Worm (Caenorhabditis elegans) whole organism, L3 larva: Measurements from ENCODE around the gene ttb-1.

Experiments used
- R02D3.7 ChIP-seq: fragments of 150-350 bp; optimal IDR thresholded peaks from 2 replicates; lab custom pipeline; 2014; ENCODE audit warnings: missing biosample characterization, missing genetic modification characterization
- ZK546.5 ChIP-seq: sonication (generic microtip); optimal IDR thresholded peaks from 2 replicates; lab custom pipeline; 2017; ENCODE audit warnings: missing biosample characterization, missing genetic modification characterization
- aly-2 ChIP-seq: fragments of 150-350 bp; optimal IDR thresholded peaks from 2 replicates; lab custom pipeline; 2014; ENCODE audit warnings: missing biosample characterization, missing genetic modification characterization
- ama-1 ChIP-seq: fragments of 150-350 bp; optimal IDR thresholded peaks from 2 replicates; lab custom pipeline; 2018
- ceh-82 ChIP-seq: fragments of 150-350 bp; optimal IDR thresholded peaks from 2 replicates; lab custom pipeline; 2014; ENCODE audit warnings: missing biosample characterization, missing genetic modification characterization
- ceh-9 ChIP-seq: sonication (generic microtip); optimal IDR thresholded peaks from 2 replicates; lab custom pipeline; 2018; ENCODE audit warnings: missing biosample characterization, missing genetic modification characterization
- daf-12 ChIP-seq: fragments of 150-350 bp; optimal IDR thresholded peaks from 2 replicates; lab custom pipeline; 2014; ENCODE audit warnings: missing biosample characterization, missing genetic modification reagents, missing genetic modification characterization
- egl-27 ChIP-seq: sonication (generic microtip); optimal IDR thresholded peaks from 4 replicates; lab custom pipeline; 2017; ENCODE audit warnings: missing biosample characterization, missing genetic modification reagents, missing genetic modification characterization
- egl-5 ChIP-seq: fragments of 150-350 bp; optimal IDR thresholded peaks from 2 replicates; lab custom pipeline; 2017; ENCODE audit warnings: missing biosample characterization, missing genetic modification reagents, missing genetic modification characterization, inconsistent platforms
- elt-1 ChIP-seq: fragments of 150-350 bp; optimal IDR thresholded peaks from 2 replicates; lab custom pipeline; 2014; ENCODE audit warnings: missing biosample characterization, missing genetic modification characterization
- elt-2 ChIP-seq: sonication (generic microtip); optimal IDR thresholded peaks from 2 replicates; lab custom pipeline; 2016; ENCODE audit warnings: missing genetic modification reagents, mild to moderate bottlenecking, missing genetic modification characterization, missing compliant biosample characterization
- elt-3 ChIP-seq, 3 experiments: fragments of 150-350 bp in 1 of 3; sonication (generic microtip) in 2 of 3; optimal IDR thresholded peaks; 2 replicates in 2 of 3; 4 replicates in 1 of 3; lab custom pipeline; 2014 to 2017; ENCODE audit warnings: missing biosample characterization in 3 of 3, missing genetic modification characterization in 3 of 3
- fos-1 ChIP-seq: fragments of 150-350 bp; optimal IDR thresholded peaks from 2 replicates; lab custom pipeline; 2014; ENCODE audit warnings: missing biosample characterization, missing genetic modification characterization
- hmg-11 ChIP-seq: sonication (generic microtip); optimal IDR thresholded peaks from 2 replicates; lab custom pipeline; 2016; ENCODE audit warnings: missing genetic modification characterization, missing compliant biosample characterization
- jun-1 ChIP-seq: fragments of 150-350 bp; optimal IDR thresholded peaks from 2 replicates; lab custom pipeline; 2014; ENCODE audit warnings: missing biosample characterization, missing genetic modification reagents, missing genetic modification characterization
- lin-15B ChIP-seq: fragments of 150-350 bp; optimal IDR thresholded peaks from 2 replicates; lab custom pipeline; 2014; ENCODE audit warnings: missing biosample characterization, missing genetic modification characterization
- lin-39 ChIP-seq: fragments of 150-350 bp; optimal IDR thresholded peaks from 2 replicates; lab custom pipeline; 2018; ENCODE audit warnings: missing biosample characterization, missing genetic modification reagents, missing genetic modification characterization
- mdl-1 ChIP-seq: fragments of 150-350 bp; optimal IDR thresholded peaks from 2 replicates; lab custom pipeline; 2014; ENCODE audit warnings: missing biosample characterization, missing genetic modification characterization
- mml-1 ChIP-seq: fragments of 150-350 bp; sonication (generic microtip); optimal IDR thresholded peaks from 3 replicates; lab custom pipeline; 2014; ENCODE audit warnings: missing biosample characterization, missing genetic modification characterization
- nfya-1 ChIP-seq: sonication (generic microtip); optimal IDR thresholded peaks from 2 replicates; lab custom pipeline; 2017; ENCODE audit warnings: missing genetic modification characterization, mild to moderate bottlenecking, missing compliant biosample characterization, antibody characterized with exemption, moderate library complexity; ENCODE audit not compliant: insufficient read depth
- nhr-11 ChIP-seq: fragments of 150-350 bp; optimal IDR thresholded peaks from 2 replicates; lab custom pipeline; 2014; ENCODE audit warnings: missing biosample characterization, missing genetic modification characterization
- nhr-12 ChIP-seq: fragments of 150-350 bp; optimal IDR thresholded peaks from 2 replicates; lab custom pipeline; 2014; ENCODE audit warnings: missing biosample characterization, missing genetic modification characterization
- nhr-237 ChIP-seq: fragments of 150-350 bp; optimal IDR thresholded peaks from 2 replicates; lab custom pipeline; 2014; ENCODE audit warnings: missing biosample characterization, missing genetic modification characterization
- nhr-25 ChIP-seq: sonication (generic microtip); optimal IDR thresholded peaks from 2 replicates; lab custom pipeline; 2017; ENCODE audit warnings: missing biosample characterization, missing genetic modification characterization
- nhr-28 ChIP-seq: fragments of 150-350 bp; optimal IDR thresholded peaks from 2 replicates; lab custom pipeline; 2014; ENCODE audit warnings: missing biosample characterization, missing genetic modification characterization
- nhr-43 ChIP-seq: sonication (generic microtip); optimal IDR thresholded peaks from 2 replicates; lab custom pipeline; 2016; ENCODE audit warnings: mild to moderate bottlenecking, missing genetic modification characterization, missing compliant biosample characterization; ENCODE audit not compliant: poor library complexity, severe bottlenecking
- nhr-67 ChIP-seq: fragments of 150-350 bp; optimal IDR thresholded peaks from 2 replicates; lab custom pipeline; 2014; ENCODE audit warnings: missing biosample characterization, missing genetic modification characterization
- nhr-76 ChIP-seq: fragments of 150-350 bp; sonication (generic microtip); optimal IDR thresholded peaks from 5 replicates; lab custom pipeline; 2014; ENCODE audit warnings: missing biosample characterization, missing genetic modification characterization
- nhr-77 ChIP-seq: fragments of 150-350 bp; optimal IDR thresholded peaks from 2 replicates; lab custom pipeline; 2014; ENCODE audit warnings: missing biosample characterization, missing genetic modification characterization
- pqm-1 ChIP-seq: fragments of 150-350 bp; optimal IDR thresholded peaks from 2 replicates; lab custom pipeline; 2017; ENCODE audit warnings: missing biosample characterization, missing genetic modification characterization, inconsistent platforms
- sea-2 ChIP-seq: fragments of 150-350 bp; sonication (generic microtip); optimal IDR thresholded peaks from 4 replicates; lab custom pipeline; 2014; ENCODE audit warnings: missing biosample characterization, missing genetic modification reagents, missing genetic modification characterization
- skn-1 ChIP-seq: fragments of 150-350 bp; optimal IDR thresholded peaks from 2 replicates; lab custom pipeline; 2014; ENCODE audit warnings: missing biosample characterization, missing genetic modification characterization
- snpc-4 ChIP-seq: fragments of 150-350 bp; optimal IDR thresholded peaks from 2 replicates; lab custom pipeline; 2014; ENCODE audit warnings: missing biosample characterization, missing genetic modification characterization
- unc-39 ChIP-seq: sonication (generic microtip); optimal IDR thresholded peaks from 4 replicates; lab custom pipeline; 2017; ENCODE audit warnings: missing biosample characterization, missing genetic modification characterization
- unc-62 ChIP-seq: fragments of 150-350 bp; sonication (generic microtip); optimal IDR thresholded peaks from 4 replicates; lab custom pipeline; 2014; ENCODE audit warnings: missing biosample characterization, missing genetic modification reagents, missing genetic modification characterization
- zag-1 ChIP-seq: fragments of 150-350 bp; optimal IDR thresholded peaks from 2 replicates; lab custom pipeline; 2014; ENCODE audit warnings: missing biosample characterization, missing genetic modification characterization
- ztf-4 ChIP-seq: fragments of 150-350 bp; optimal IDR thresholded peaks from 2 replicates; lab custom pipeline; 2014; ENCODE audit warnings: missing biosample characterization, missing genetic modification characterization

Gene ttb-1

ce11 chrV:130186-130585 is 26.4 kb upstream of the ttb-1 start:
- TF ChIP-seq elt-3 (tag; optimal IDR thresholded peaks at IDR 0.05; lab: Kevin White, UChicago) (no peak), nhr-67 (tag; lab: Kevin White, UChicago) (no peak), nhr-28 (tag; lab: Kevin White, UChicago) (no peak), egl-5 (tag; lab: Kevin White, UChicago) (no peak), ZK546.5 (tag; lab: Kevin White, UChicago) (no peak), unc-62 (no peak), skn-1 (tag; lab: Kevin White, UChicago) (no peak), ceh-82 (tag; lab: Kevin White, UChicago) (no peak)
- TF ChIP-seq, all 47 proteins: peak for 0

DNA sequence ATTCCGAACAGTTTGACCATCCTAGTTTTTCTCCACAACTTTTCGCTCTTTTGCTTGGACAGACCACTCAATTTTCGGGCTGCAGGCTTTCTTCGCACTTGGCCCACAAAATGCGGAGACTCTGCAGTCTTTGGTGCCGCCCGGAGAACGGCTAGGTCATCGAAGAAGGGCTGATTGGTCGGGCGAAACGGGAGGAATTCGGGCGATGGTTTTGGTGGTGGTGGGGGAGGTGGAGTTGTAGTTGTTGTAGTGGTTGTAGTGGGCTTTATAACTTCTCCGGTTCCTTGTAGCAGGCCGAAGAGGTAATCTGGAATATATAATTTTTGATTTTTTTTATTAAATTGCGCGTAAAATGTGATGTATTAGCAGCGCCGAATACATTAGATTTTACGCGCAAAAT is 19.0 kb upstream of the ttb-1 start:
- TF ChIP-seq lin-39 (tag; lab: Kevin White, UChicago), result no peak
- TF ChIP-seq pqm-1, result no peak
- no peak for TF ChIP-seq unc-62
- no peak for TF ChIP-seq nhr-77
- no peak for TF ChIP-seq skn-1 (tag; lab: Kevin White, UChicago)
- TF ChIP-seq R02D3.7 (tag; lab: Kevin White, UChicago), result no peak
- no peak for TF ChIP-seq jun-1
- TF ChIP-seq nhr-76, result no peak
- no peak for TF ChIP-seq elt-2 (tag; lab: Kevin White, UChicago)
- no peak for TF ChIP-seq lin-15B (tag; lab: Kevin White, UChicago)
- no peak for TF ChIP-seq egl-27 (tag; lab: Kevin White, UChicago)
- no peak for TF ChIP-seq elt-1 (tag; lab: Kevin White, UChicago)

DNA sequence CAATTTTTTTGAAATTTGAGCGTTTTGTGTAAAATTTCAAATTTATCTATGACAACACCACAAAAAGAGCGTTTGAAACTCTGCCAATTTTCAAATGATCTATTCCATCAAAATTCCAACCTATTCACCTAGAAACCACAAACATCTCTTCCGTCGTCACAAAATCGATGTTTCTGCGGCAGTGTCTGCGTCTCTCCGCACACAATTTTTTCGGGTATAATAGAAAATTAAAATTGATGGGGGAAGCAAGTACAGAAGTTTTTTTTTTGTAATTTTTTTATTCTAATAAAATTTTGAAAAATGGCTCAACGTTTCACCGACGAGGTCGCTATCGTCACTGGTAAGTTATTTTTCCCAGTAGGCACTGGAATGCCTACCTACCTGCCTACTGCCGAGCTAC is 18.0 kb upstream of the ttb-1 start, which contains the start of gene W03F9.9:
Gene W03F9.9, plus strand, starts transcription at position 301 of the 400 bp plus-strand sequence.
- TF ChIP-seq jun-1, result no peak
- TF ChIP-seq egl-27 (tag; lab: Kevin White, UChicago), result no peak
- TF ChIP-seq fos-1, result no peak
- no peak for TF ChIP-seq R02D3.7 (tag; lab: Kevin White, UChicago)
- TF ChIP-seq unc-39, result no peak
- no peak for TF ChIP-seq mdl-1

DNA sequence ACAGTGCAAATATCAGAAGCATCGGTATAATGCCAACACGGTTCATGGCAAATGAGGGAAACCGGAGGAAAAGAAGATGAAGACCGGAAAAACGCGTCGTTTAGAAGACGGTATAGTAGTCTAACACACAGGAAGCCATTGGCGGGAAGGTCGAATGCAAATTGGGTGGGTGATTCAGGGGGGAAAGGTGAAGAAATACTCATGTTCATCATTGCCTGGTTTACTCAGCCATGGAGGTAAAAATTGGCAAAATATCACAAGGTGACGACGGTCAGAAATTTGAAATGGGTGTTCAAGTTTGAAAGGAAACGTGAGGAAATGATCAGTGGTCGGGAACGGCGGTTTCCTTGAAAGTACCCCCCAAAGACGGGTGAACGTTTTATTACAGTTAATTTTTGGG is 15.4 kb upstream of the ttb-1 start, which contains the start of gene W03F9.11:
Gene W03F9.11, minus strand, starts transcription at position 101 of the 400 bp plus-strand sequence.
- TF ChIP-seq R02D3.7 (tag; lab: Kevin White, UChicago), result no peak
- TF ChIP-seq skn-1 (tag; lab: Kevin White, UChicago), result no peak
- no peak for TF ChIP-seq nhr-77
- TF ChIP-seq aly-2 (tag; lab: Kevin White, UChicago), result no peak
- TF ChIP-seq zag-1 (tag; lab: Kevin White, UChicago), result no peak
- TF ChIP-seq ceh-82 (tag; lab: Kevin White, UChicago), result no peak
- TF ChIP-seq sea-2 (GFP tag; lab: Kevin White, UChicago), result no peak
- TF ChIP-seq ZK546.5 (tag; lab: Kevin White, UChicago), result no peak
- TF ChIP-seq, all 47 proteins: peak for 0

DNA sequence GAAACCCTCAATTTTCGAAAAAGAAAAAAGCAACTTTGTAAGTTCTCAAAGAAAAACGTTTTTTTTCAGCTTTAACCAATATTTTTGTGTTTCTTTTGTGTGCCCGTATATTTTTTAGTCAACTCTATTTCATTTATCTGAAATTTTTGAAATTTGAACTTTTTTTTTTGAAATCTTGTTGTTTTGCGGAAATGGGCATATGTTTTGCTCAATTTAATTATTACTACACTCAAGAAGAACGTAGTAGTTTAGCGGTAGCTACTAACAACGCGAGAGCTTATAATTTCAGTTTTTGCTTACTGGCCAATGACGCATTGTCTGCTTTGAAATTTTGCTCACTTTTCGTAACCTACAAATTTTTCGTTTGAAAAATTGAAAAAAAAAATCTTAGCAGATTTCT is 11.8 kb upstream of the ttb-1 start, which contains the start of gene srh-82:
Gene srh-82, plus strand, starts transcription at position 301 of the 400 bp plus-strand sequence.
- TF ChIP-seq nhr-28 (tag; lab: Kevin White, UChicago) (no peak), snpc-4 (tag; lab: Kevin White, UChicago) (no peak), jun-1 (no peak), zag-1 (tag; lab: Kevin White, UChicago) (no peak), egl-5 (tag; lab: Kevin White, UChicago) (no peak), nhr-237 (no peak), unc-39 (no peak), mml-1 (tag; lab: Kevin White, UChicago) (no peak), nfya-1 (tag; lab: Kevin White, UChicago) (no peak), daf-12 (no peak), ceh-9 (tag; lab: Kevin White, UChicago) (no peak), nhr-43 (tag; lab: Kevin White, UChicago) (no peak)

DNA sequence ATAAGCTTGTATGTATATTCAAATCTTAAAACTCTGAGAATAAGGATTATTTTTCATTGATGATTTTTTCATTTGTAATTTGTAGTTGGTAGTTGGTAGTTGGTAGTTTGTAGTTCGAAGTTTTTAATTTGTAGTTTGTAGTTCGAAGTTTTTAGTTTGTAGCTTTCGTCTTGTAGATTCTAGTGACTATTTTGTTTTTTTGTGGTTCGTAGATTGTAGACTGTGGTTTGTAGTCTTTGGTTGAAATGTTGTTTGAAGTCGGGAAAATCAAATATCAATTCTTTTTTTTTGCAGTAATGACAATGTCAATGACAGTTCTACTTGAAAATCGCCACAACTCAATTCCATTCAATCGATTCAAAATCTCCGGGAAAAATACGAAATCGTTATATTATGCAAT is 10.9 kb upstream of the ttb-1 start:
- TF ChIP-seq nhr-28 (tag; lab: Kevin White, UChicago) (no peak), jun-1 (no peak), ztf-4 (tag; lab: Kevin White, UChicago) (no peak), hmg-11 (tag; lab: Kevin White, UChicago) (no peak), nhr-237 (no peak), R02D3.7 (tag; lab: Kevin White, UChicago) (no peak), nhr-43 (tag; lab: Kevin White, UChicago) (no peak), ceh-82 (tag; lab: Kevin White, UChicago) (no peak), nhr-12 (tag; lab: Kevin White, UChicago) (no peak), nhr-11 (no peak), sea-2 (GFP tag; lab: Kevin White, UChicago) (no peak), nhr-25 (tag; lab: Kevin White, UChicago) (no peak), skn-1 (tag; lab: Kevin White, UChicago) (no peak), ama-1 (lab: Kevin White, UChicago) (no peak), mml-1 (tag; lab: Kevin White, UChicago) (no peak), mdl-1 (no peak), unc-62 (no peak), aly-2 (tag; lab: Kevin White, UChicago) (no peak)
